Worm (Caenorhabditis elegans) whole organism, L2 larva: Measurements from ENCODE around the gene C28H8.2.

ENCODE experiments used
- C34F6.9 ChIP-seq: fragments of 150-350 bp; optimal IDR thresholded peaks from 2 replicates; lab custom pipeline; 2014; ENCODE audit warnings: missing biosample characterization, missing genetic modification characterization
- F13H6.1 ChIP-seq: sonication (generic microtip); optimal IDR thresholded peaks from 2 replicates; lab custom pipeline; 2016; ENCODE audit warnings: missing genetic modification characterization, missing compliant biosample characterization
- R02D3.7 ChIP-seq: fragments of 150-350 bp; optimal IDR thresholded peaks from 2 replicates; lab custom pipeline; 2014; ENCODE audit warnings: missing biosample characterization, missing genetic modification characterization
- Y55F3AM.14 ChIP-seq: fragments of 200-800 bp; sonication (Bioruptor generic); optimal IDR thresholded peaks from 2 replicates; lab custom pipeline; 2018; ENCODE audit warnings: mild to moderate bottlenecking, missing genetic modification characterization, missing compliant biosample characterization
- ZK546.5 ChIP-seq: sonication (generic microtip); optimal IDR thresholded peaks from 2 replicates; lab custom pipeline; 2017; ENCODE audit warnings: missing biosample characterization, missing genetic modification characterization
- alr-1 ChIP-seq: fragments of 150-350 bp; optimal IDR thresholded peaks from 2 replicates; lab custom pipeline; 2014; ENCODE audit warnings: missing biosample characterization, missing genetic modification characterization
- aly-2 ChIP-seq: fragments of 150-350 bp; optimal IDR thresholded peaks from 2 replicates; lab custom pipeline; 2014; ENCODE audit warnings: missing biosample characterization, missing genetic modification characterization
- ama-1 ChIP-seq: fragments of 150-350 bp; optimal IDR thresholded peaks from 2 replicates; lab custom pipeline; 2018; ENCODE audit warnings: inconsistent platforms
- blmp-1 ChIP-seq: sonication (generic microtip); optimal IDR thresholded peaks from 2 replicates; lab custom pipeline; 2017; ENCODE audit warnings: missing genetic modification characterization, mild to moderate bottlenecking, missing compliant biosample characterization, antibody characterized with exemption, moderate library complexity; ENCODE audit not compliant: insufficient read depth
- ceh-16 ChIP-seq: fragments of 150-350 bp; optimal IDR thresholded peaks from 2 replicates; lab custom pipeline; 2014; ENCODE audit warnings: missing biosample characterization, missing genetic modification characterization
- crh-2 ChIP-seq: sonication (generic microtip); optimal IDR thresholded peaks from 2 replicates; lab custom pipeline; 2017; ENCODE audit warnings: missing biosample characterization, missing genetic modification characterization
- egl-27 ChIP-seq: sonication (generic microtip); optimal IDR thresholded peaks from 3 replicates; lab custom pipeline; 2017; ENCODE audit warnings: missing biosample characterization, missing genetic modification reagents, missing genetic modification characterization
- elt-3 ChIP-seq: sonication (generic microtip); optimal IDR thresholded peaks from 2 replicates; lab custom pipeline; 2017; ENCODE audit warnings: missing biosample characterization, missing genetic modification characterization
- fos-1 ChIP-seq: fragments of 150-350 bp; optimal IDR thresholded peaks from 2 replicates; lab custom pipeline; 2014; ENCODE audit warnings: missing biosample characterization, missing genetic modification characterization
- gmeb-1 ChIP-seq: fragments of 150-350 bp; optimal IDR thresholded peaks from 2 replicates; lab custom pipeline; 2014; ENCODE audit warnings: missing biosample characterization, missing genetic modification characterization
- lin-11 ChIP-seq: fragments of 150-350 bp; sonication (generic microtip); optimal IDR thresholded peaks from 2 replicates; lab custom pipeline; 2014; ENCODE audit warnings: missing biosample characterization, missing genetic modification characterization, inconsistent platforms, mixed read lengths
- lin-13 ChIP-seq: fragments of 150-350 bp; optimal IDR thresholded peaks from 2 replicates; lab custom pipeline; 2014; ENCODE audit warnings: missing biosample characterization, missing genetic modification reagents, missing genetic modification characterization
- lsy-2 ChIP-seq, 2 experiments: fragments of 150-350 bp in 1 of 2; sonication (generic microtip) in 1 of 2; optimal IDR thresholded peaks; 2 replicates each; lab custom pipeline; 2014 to 2017; ENCODE audit warnings: missing biosample characterization in 2 of 2, missing genetic modification characterization in 2 of 2
- mab-5 ChIP-seq: fragments of 150-350 bp; optimal IDR thresholded peaks from 2 replicates; lab custom pipeline; 2014; ENCODE audit warnings: missing biosample characterization, missing genetic modification characterization
- mbf-1 ChIP-seq: sonication (generic microtip); optimal IDR thresholded peaks from 2 replicates; lab custom pipeline; 2017; ENCODE audit warnings: missing biosample characterization, missing genetic modification characterization
- mdl-1 ChIP-seq, 2 experiments: fragments of 150-350 bp in 1 of 2; sonication (generic microtip) in 1 of 2; optimal IDR thresholded peaks; 2 replicates each; lab custom pipeline; 2017; ENCODE audit warnings: missing biosample characterization in 2 of 2, missing genetic modification characterization in 2 of 2
- nhr-10 ChIP-seq: sonication (generic microtip); optimal IDR thresholded peaks from 2 replicates; lab custom pipeline; 2017; ENCODE audit warnings: missing biosample characterization, missing genetic modification characterization
- nhr-11 ChIP-seq: fragments of 150-350 bp; optimal IDR thresholded peaks from 2 replicates; lab custom pipeline; 2014; ENCODE audit warnings: missing biosample characterization, missing genetic modification characterization
- nhr-12 ChIP-seq: fragments of 150-350 bp; optimal IDR thresholded peaks from 2 replicates; lab custom pipeline; 2014; ENCODE audit warnings: missing biosample characterization, missing genetic modification characterization
- nhr-129 ChIP-seq: fragments of 150-350 bp; optimal IDR thresholded peaks from 2 replicates; lab custom pipeline; 2014; ENCODE audit warnings: missing biosample characterization, missing genetic modification characterization
- nhr-21 ChIP-seq: fragments of 150-350 bp; optimal IDR thresholded peaks from 2 replicates; lab custom pipeline; 2014; ENCODE audit warnings: missing biosample characterization, missing genetic modification characterization
- nhr-23 ChIP-seq: fragments of 150-350 bp; optimal IDR thresholded peaks from 2 replicates; lab custom pipeline; 2014; ENCODE audit warnings: missing biosample characterization, missing genetic modification reagents, missing genetic modification characterization
- nhr-237 ChIP-seq: fragments of 150-350 bp; optimal IDR thresholded peaks from 2 replicates; lab custom pipeline; 2014; ENCODE audit warnings: missing biosample characterization, missing genetic modification characterization
- nhr-6 ChIP-seq: fragments of 150-350 bp; optimal IDR thresholded peaks from 2 replicates; lab custom pipeline; 2014; ENCODE audit warnings: missing biosample characterization, missing genetic modification characterization
- nhr-77 ChIP-seq: fragments of 150-350 bp; optimal IDR thresholded peaks from 2 replicates; lab custom pipeline; 2014; ENCODE audit warnings: missing biosample characterization, missing genetic modification characterization
- sma-3 ChIP-seq: sonication (generic microtip); optimal IDR thresholded peaks from 2 replicates; lab custom pipeline; 2016; ENCODE audit warnings: missing genetic modification reagents, missing genetic modification characterization, missing compliant biosample characterization
- sma-9 ChIP-seq, 2 experiments: fragments of 150-350 bp in 1 of 2; sonication (generic microtip) in 1 of 2; optimal IDR thresholded peaks; 2 replicates each; lab custom pipeline; 2014 to 2016; ENCODE audit warnings: missing genetic modification characterization in 2 of 2, mild to moderate bottlenecking in 1 of 2, missing biosample characterization in 1 of 2, missing compliant biosample characterization in 1 of 2, missing genetic modification reagents in 1 of 2, moderate library complexity in 1 of 2
- unc-39 ChIP-seq: fragments of 150-350 bp; optimal IDR thresholded peaks from 2 replicates; lab custom pipeline; 2014; ENCODE audit warnings: missing biosample characterization, missing genetic modification characterization
- unc-55 ChIP-seq: fragments of 150-350 bp; sonication (generic microtip); optimal IDR thresholded peaks from 3 replicates; lab custom pipeline; 2014; ENCODE audit warnings: missing biosample characterization, missing genetic modification reagents, missing genetic modification characterization
- unc-62 ChIP-seq: fragments of 150-350 bp; optimal IDR thresholded peaks from 2 replicates; lab custom pipeline; 2014; ENCODE audit warnings: missing biosample characterization, missing genetic modification reagents, missing genetic modification characterization
- zag-1 ChIP-seq: fragments of 150-350 bp; optimal IDR thresholded peaks from 2 replicates; lab custom pipeline; 2014; ENCODE audit warnings: missing biosample characterization, missing genetic modification characterization
- ztf-4 ChIP-seq: fragments of 150-350 bp; optimal IDR thresholded peaks from 2 replicates; lab custom pipeline; 2014; ENCODE audit warnings: missing biosample characterization, missing genetic modification characterization

The C28H8.2 gene

DNA sequence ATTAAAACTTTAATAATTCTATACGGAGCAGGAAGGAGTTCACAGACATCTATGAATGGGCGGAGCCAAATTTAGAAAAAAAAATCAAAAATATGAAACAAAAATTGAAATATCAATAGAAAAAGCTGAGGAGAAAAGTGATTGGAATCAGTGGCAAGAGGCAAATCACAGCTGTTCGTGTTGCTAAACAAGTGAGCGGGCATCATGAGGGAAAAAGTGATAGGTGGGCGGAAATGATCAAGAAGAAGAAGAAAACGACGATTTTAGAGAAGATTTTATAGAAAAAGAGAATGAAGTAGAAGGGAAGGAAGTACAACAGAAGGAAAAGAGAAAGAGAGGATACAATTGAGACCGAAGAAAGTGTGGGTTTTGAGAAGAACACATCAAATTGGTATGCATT, 21.5 kb upstream of the C28H8.2 start:
- TF ChIP-seq nhr-23 (tag; lab: Kevin White, UChicago) = no peak
- no peak for TF ChIP-seq nhr-12 (tag; lab: Kevin White, UChicago)
- TF ChIP-seq F13H6.1 = peak; percentile 12
- no peak for TF ChIP-seq ztf-4 (tag; lab: Kevin White, UChicago)
- TF ChIP-seq lin-13 (GFP tag; lab: Kevin White, UChicago) = no peak
- TF ChIP-seq gmeb-1 = no peak
- TF ChIP-seq sma-3 (GFP tag; lab: Kevin White, UChicago) = no peak
- no peak for TF ChIP-seq R02D3.7
- TF ChIP-seq mbf-1 = no peak
- TF ChIP-seq nhr-21 (tag; lab: Kevin White, UChicago) = no peak
- TF ChIP-seq egl-27 = no peak
- TF ChIP-seq crh-2 = no peak
- TF ChIP-seq sma-9 (GFP tag; optimal IDR thresholded peaks at IDR 0.05; lab: Kevin White, UChicago) = no peak
- no peak for TF ChIP-seq sma-9 (tag; optimal IDR thresholded peaks at IDR 0.05; lab: Kevin White, UChicago)
- no peak for TF ChIP-seq mdl-1 (tag; optimal IDR thresholded peaks at IDR 0.05; lab: Kevin White, UChicago)
- peak; percentile 23 for TF ChIP-seq unc-55 (GFP tag; lab: Kevin White, UChicago)
- no peak for TF ChIP-seq lin-11 (tag; lab: Kevin White, UChicago)
- no peak for TF ChIP-seq nhr-10
- no peak for TF ChIP-seq nhr-6 (tag; lab: Kevin White, UChicago)
- TF ChIP-seq nhr-11 (tag; lab: Kevin White, UChicago) = no peak
- TF ChIP-seq elt-3 (tag; lab: Kevin White, UChicago) = no peak
- no peak for TF ChIP-seq blmp-1 (tag; lab: Kevin White, UChicago)
- no peak for TF ChIP-seq nhr-237 (tag; lab: Kevin White, UChicago)
- no peak for TF ChIP-seq nhr-77 (tag; lab: Kevin White, UChicago)
- no peak for TF ChIP-seq mab-5
- no peak for TF ChIP-seq ceh-16 (tag; lab: Kevin White, UChicago)
- no peak for TF ChIP-seq unc-62 (GFP tag; lab: Kevin White, UChicago)
- no peak for TF ChIP-seq C34F6.9 (tag; lab: Kevin White, UChicago)
- TF ChIP-seq lsy-2 (tag; optimal IDR thresholded peaks at IDR 0.05; lab: Kevin White, UChicago) = peak in 1 of 2 experiments; percentile 15
- TF ChIP-seq fos-1 (tag; lab: Kevin White, UChicago) = no peak
- peak; percentile 7 for TF ChIP-seq nhr-129
- no peak for TF ChIP-seq unc-39

DNA sequence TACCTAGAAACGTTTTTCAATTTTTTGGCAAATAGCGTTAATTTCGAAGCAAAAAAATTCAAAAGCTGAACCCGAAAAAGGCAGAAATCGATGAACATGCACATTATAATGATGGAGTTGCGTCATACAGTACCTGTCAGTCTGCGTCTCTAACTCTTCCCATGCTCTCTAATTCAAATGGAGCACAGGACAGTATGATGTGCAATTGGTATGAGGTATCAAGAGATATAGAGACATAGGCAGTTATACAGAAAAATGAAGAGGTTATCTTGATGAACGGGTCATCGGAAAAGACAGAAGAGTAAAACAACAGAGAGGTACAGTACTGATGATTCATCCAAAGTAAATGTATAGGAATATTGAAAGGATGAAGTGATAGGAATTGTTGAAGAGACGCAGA, 19.4 kb upstream of the C28H8.2 start:
- TF ChIP-seq nhr-129 (peak; percentile 77), fos-1 (tag; lab: Kevin White, UChicago) (peak; percentile 69), ama-1 (lab: Kevin White, UChicago) (no peak), unc-39 (no peak)

DNA sequence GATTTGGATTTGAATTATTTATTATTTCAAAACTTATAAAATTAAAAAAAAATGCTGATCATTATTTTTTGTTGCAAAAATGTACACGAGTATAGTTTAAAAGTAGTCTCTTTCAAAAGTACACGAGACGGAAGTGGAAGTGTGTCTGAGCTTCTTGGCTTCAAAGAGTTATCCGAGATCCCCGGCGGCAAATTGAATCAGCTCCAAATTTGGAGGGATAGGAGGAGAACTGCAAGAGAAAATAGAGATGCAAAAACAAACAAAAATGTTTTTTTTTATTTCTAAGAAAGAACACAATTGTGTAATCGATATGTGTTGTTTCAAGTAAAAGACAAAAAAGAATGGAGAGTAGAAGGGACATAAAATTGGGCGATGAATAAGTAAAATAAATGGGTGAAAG, 17.6 kb upstream of the C28H8.2 start:
- TF ChIP-seq nhr-10 (no peak), alr-1 (tag; lab: Kevin White, UChicago) (no peak), C34F6.9 (tag; lab: Kevin White, UChicago) (no peak), Y55F3AM.14 (GFP tag; lab: Kevin White, UChicago) (no peak), aly-2 (tag; lab: Kevin White, UChicago) (no peak), mab-5 (no peak), R02D3.7 (no peak), zag-1 (tag; lab: Kevin White, UChicago) (no peak), ceh-16 (tag; lab: Kevin White, UChicago) (no peak), nhr-77 (tag; lab: Kevin White, UChicago) (no peak), ztf-4 (tag; lab: Kevin White, UChicago) (no peak), mbf-1 (no peak), unc-55 (GFP tag; lab: Kevin White, UChicago) (no peak)

DNA sequence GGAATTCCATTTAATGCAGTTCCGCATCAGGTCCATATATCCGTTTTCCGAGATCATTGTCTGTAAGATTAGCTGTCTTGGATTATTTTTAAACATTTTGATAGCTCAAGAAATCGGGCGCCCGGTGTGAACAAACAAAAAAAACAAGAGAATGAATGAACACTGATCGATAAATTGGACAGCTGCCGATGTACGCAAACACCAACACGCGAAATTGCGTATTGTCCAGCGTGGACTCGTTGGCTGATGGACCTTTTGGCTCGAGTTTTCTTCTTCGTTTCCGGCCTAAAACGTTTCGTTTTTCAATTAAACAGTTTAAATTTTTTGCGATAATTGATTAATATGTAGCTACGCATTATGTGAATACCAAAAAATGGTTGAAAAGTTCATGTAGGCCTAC, 14.1 kb upstream of the C28H8.2 start, which contains the start of gene dpff-1:
Gene dpff-1, minus strand, starts transcription at position 288 of the 400 bp plus-strand sequence.
- peak; percentile 5 for TF ChIP-seq gmeb-1
- peak; percentile 39 for TF ChIP-seq unc-55 (GFP tag; lab: Kevin White, UChicago)
- TF ChIP-seq lsy-2 (tag; optimal IDR thresholded peaks at IDR 0.05; lab: Kevin White, UChicago) = peak in 1 of 2 experiments; percentile 44
- TF ChIP-seq C34F6.9 (tag; lab: Kevin White, UChicago) = peak; percentile 37
- no peak for TF ChIP-seq fos-1 (tag; lab: Kevin White, UChicago)
- peak; percentile 21 for TF ChIP-seq ama-1 (lab: Kevin White, UChicago)
- peak; percentile 3 for TF ChIP-seq crh-2
- no peak for TF ChIP-seq unc-62 (GFP tag; lab: Kevin White, UChicago)
- TF ChIP-seq nhr-129 = peak; percentile 39
- TF ChIP-seq F13H6.1 = peak; percentile 34
- no peak for TF ChIP-seq ZK546.5 (tag; lab: Kevin White, UChicago)
- TF ChIP-seq, all 48 proteins: peak for 8
